Worm (Caenorhabditis elegans) whole organism, L2 larva: ENCODE results near the gene Y45F3A.5.

ENCODE experiments used
- F13H6.1 ChIP-seq: sonication (generic microtip); optimal IDR thresholded peaks from 2 replicates; lab custom pipeline; 2016; ENCODE audit warnings: missing genetic modification characterization, missing compliant biosample characterization
- R02D3.7 ChIP-seq: fragments of 150-350 bp; optimal IDR thresholded peaks from 2 replicates; lab custom pipeline; 2014; ENCODE audit warnings: missing biosample characterization, missing genetic modification characterization
- elt-3 ChIP-seq: sonication (generic microtip); optimal IDR thresholded peaks from 2 replicates; lab custom pipeline; 2017; ENCODE audit warnings: missing biosample characterization, missing genetic modification characterization
- ztf-11 ChIP-seq: sonication (generic microtip); optimal IDR thresholded peaks from 2 replicates; lab custom pipeline; 2017; ENCODE audit warnings: missing biosample characterization, missing genetic modification characterization

DNA sequence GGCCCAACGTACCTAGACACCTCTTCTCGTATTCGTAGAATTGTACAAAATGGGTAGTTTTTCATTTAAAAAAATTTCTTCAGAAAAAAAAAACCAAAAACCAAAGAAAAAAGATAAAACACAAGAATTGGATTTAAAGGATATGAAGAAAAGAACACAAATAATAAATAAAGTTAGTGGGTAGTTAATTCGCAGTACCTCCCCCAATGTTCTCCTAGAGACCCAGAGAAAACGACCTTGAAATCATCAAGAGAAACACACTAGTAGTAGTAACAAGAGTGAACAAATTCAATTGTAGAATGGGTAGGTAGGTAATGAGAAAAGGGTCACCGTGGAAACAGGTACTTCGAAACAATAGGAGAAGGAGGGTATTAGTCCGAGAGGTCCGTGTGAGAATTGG lies 8.4 kb downstream of the Y45F3A.5 start:
- TF ChIP-seq R02D3.7 (tag; lab: Kevin White, UChicago) (no peak), ztf-11 (no peak), F13H6.1 (no peak), elt-3 (tag; lab: Kevin White, UChicago) (no peak)
